Fruit fly (Drosophila melanogaster) whole organism, embryonic: Measurements from ENCODE around the gene CG7408.

Experiments used
- Aef1 ChIP-seq: fragments of 200-800 bp; sonication (Bioruptor generic); IDR thresholded peaks from 3 replicates; pipeline ENCODE4 v1.3.6; 2022; ENCODE audit warnings: missing biosample characterization, missing genetic modification characterization
- C15 ChIP-seq: fragments of 200-800 bp; sonication (Bioruptor generic); IDR thresholded peaks from 3 replicates; pipeline ENCODE4 v1.3.6; 2022; ENCODE audit warnings: missing biosample characterization, missing genetic modification characterization
- CG10366 ChIP-seq: fragments of 200-800 bp; sonication (Bioruptor generic); IDR thresholded peaks from 2 replicates; pipeline ENCODE4 v1.3.6; 2022; ENCODE audit warnings: missing biosample characterization, missing genetic modification characterization
- CG14667 ChIP-seq: fragments of 200-800 bp; sonication (Bioruptor generic); IDR thresholded peaks from 2 replicates; pipeline ENCODE4 v1.3.6; 2022; ENCODE audit warnings: missing biosample characterization, missing genetic modification characterization
- CG15514 ChIP-seq: fragments of 200-800 bp; sonication (Bioruptor generic); optimal IDR thresholded peaks from 3 replicates; lab custom pipeline; 2017; ENCODE audit warnings: missing biosample characterization, missing genetic modification characterization, mild to moderate bottlenecking, moderate library complexity, missing genetic modification reagents
- CG15696 ChIP-seq: fragments of 200-800 bp; sonication (Bioruptor generic); optimal IDR thresholded peaks from 2 replicates; lab custom pipeline; 2019; ENCODE audit warnings: missing biosample characterization, mild to moderate bottlenecking, missing genetic modification characterization, moderate library complexity
- CG18262 ChIP-seq: fragments of 200-800 bp; optimal IDR thresholded peaks from 3 replicates; lab custom pipeline; 2019; ENCODE audit warnings: missing biosample characterization, mild to moderate bottlenecking, missing genetic modification characterization, moderate library complexity
- CG1832 ChIP-seq: fragments of 200-800 bp; sonication (Bioruptor generic); optimal IDR thresholded peaks from 2 replicates; lab custom pipeline; 2017; ENCODE audit warnings: missing biosample characterization, mild to moderate bottlenecking, missing genetic modification characterization, inconsistent platforms
- CG18476 ChIP-seq: fragments of 200-800 bp; sonication (Bioruptor generic); optimal IDR thresholded peaks from 2 replicates; lab custom pipeline; 2016; ENCODE audit warnings: missing biosample characterization, mild to moderate bottlenecking, missing genetic modification characterization
- CG2678 ChIP-seq: fragments of 200-800 bp; sonication (Bioruptor generic); optimal IDR thresholded peaks from 3 replicates; lab custom pipeline; 2019; ENCODE audit warnings: missing biosample characterization, mild to moderate bottlenecking, missing genetic modification characterization, moderate library complexity
- CG30431 ChIP-seq: fragments of 200-800 bp; sonication (Bioruptor generic); optimal IDR thresholded peaks from 2 replicates; lab custom pipeline; 2017; ENCODE audit warnings: missing biosample characterization, missing genetic modification characterization
- CG31365 ChIP-seq: fragments of 200-800 bp; sonication (Bioruptor generic); optimal IDR thresholded peaks from 2 replicates; lab custom pipeline; 2018; ENCODE audit warnings: missing biosample characterization, mild to moderate bottlenecking, missing genetic modification characterization
- CG4282 ChIP-seq: fragments of 200-800 bp; sonication (Bioruptor generic); optimal IDR thresholded peaks from 2 replicates; lab custom pipeline; 2016; ENCODE audit warnings: missing biosample characterization, missing genetic modification characterization
- CG43689 ChIP-seq: fragments of 200-800 bp; sonication (Bioruptor generic); IDR thresholded peaks from 2 replicates; pipeline ENCODE4 v1.3.6; 2022; ENCODE audit warnings: missing biosample characterization, missing genetic modification characterization
- CG6813 ChIP-seq: fragments of 200-800 bp; sonication (Bioruptor generic); optimal IDR thresholded peaks from 2 replicates; lab custom pipeline; 2017; ENCODE audit warnings: missing biosample characterization, missing genetic modification characterization, mild to moderate bottlenecking, moderate library complexity, missing genetic modification reagents
- CG7745 ChIP-seq: fragments of 200-800 bp; sonication (Bioruptor generic); optimal IDR thresholded peaks from 2 replicates; lab custom pipeline; 2018; ENCODE audit warnings: missing biosample characterization, mild to moderate bottlenecking, missing genetic modification characterization, moderate library complexity
- CG9876 ChIP-seq: fragments of 200-800 bp; sonication (Bioruptor generic); optimal IDR thresholded peaks from 2 replicates; lab custom pipeline; 2016; ENCODE audit warnings: missing biosample characterization, missing genetic modification characterization
- Deaf1 ChIP-seq: fragments of 200-800 bp; optimal IDR thresholded peaks from 3 replicates; lab custom pipeline; 2019; ENCODE audit warnings: missing biosample characterization, mild to moderate bottlenecking, missing genetic modification characterization, moderate library complexity
- Dfd ChIP-seq, 2 experiments: fragments of >200 bp; optimal IDR thresholded peaks; 2 replicates each; lab custom pipeline; 2017; ENCODE audit warnings: missing biosample characterization in 2 of 2, missing genetic modification characterization in 2 of 2
- Doc2 ChIP-seq: fragments of 200-800 bp; sonication (Bioruptor generic); IDR thresholded peaks from 2 replicates; pipeline ENCODE4 v1.3.6; 2022; ENCODE audit warnings: missing biosample characterization, missing genetic modification characterization
- HLH4C ChIP-seq: fragments of 200-800 bp; sonication (Bioruptor generic); IDR thresholded peaks from 3 replicates; pipeline ENCODE4 v1.3.6; 2022; ENCODE audit warnings: missing biosample characterization, missing genetic modification characterization; ENCODE audit not compliant: partially characterized antibody
- Hey ChIP-seq: fragments of 200-800 bp; sonication (Bioruptor generic); optimal IDR thresholded peaks from 3 replicates; lab custom pipeline; 2018; ENCODE audit warnings: missing biosample characterization, mild to moderate bottlenecking, missing genetic modification characterization
- MESR4 ChIP-seq: fragments of 200-800 bp; sonication (Bioruptor generic); optimal IDR thresholded peaks from 2 replicates; lab custom pipeline; 2018; ENCODE audit warnings: missing biosample characterization, mild to moderate bottlenecking, missing genetic modification characterization, moderate library complexity
- NC2α ChIP-seq: fragments of 200-800 bp; sonication (Bioruptor generic); optimal IDR thresholded peaks from 2 replicates; lab custom pipeline; 2016; ENCODE audit warnings: missing biosample characterization, missing genetic modification characterization
- Sry-δ ChIP-seq: fragments of 200-800 bp; sonication (Bioruptor generic); optimal IDR thresholded peaks from 2 replicates; lab custom pipeline; 2016; ENCODE audit warnings: missing biosample characterization, missing genetic modification characterization
- ab ChIP-seq: fragments of 200-800 bp; sonication (Bioruptor generic); optimal IDR thresholded peaks from 2 replicates; lab custom pipeline; 2016; ENCODE audit warnings: missing biosample characterization, missing genetic modification characterization
- abd-A ChIP-seq: fragments of 200-800 bp; sonication (Bioruptor generic); optimal IDR thresholded peaks from 3 replicates; lab custom pipeline; 2019; ENCODE audit warnings: missing biosample characterization, mild to moderate bottlenecking, missing genetic modification characterization, moderate library complexity
- al ChIP-seq: fragments of 200-800 bp; sonication (Bioruptor generic); IDR thresholded peaks from 2 replicates; pipeline ENCODE4 v1.3.6; 2022; ENCODE audit warnings: missing biosample characterization, missing genetic modification characterization
- cas ChIP-seq: fragments of 200-800 bp; sonication (Bioruptor generic); IDR thresholded peaks from 2 replicates; pipeline ENCODE4 v1.3.6; 2022; ENCODE audit warnings: missing biosample characterization, missing genetic modification characterization
- chinmo ChIP-seq: fragments of 200-800 bp; sonication (Bioruptor generic); IDR thresholded peaks from 4 replicates; pipeline ENCODE4 v1.3.6; 2022; ENCODE audit warnings: missing biosample characterization, missing genetic modification characterization; ENCODE audit not compliant: partially characterized antibody
- crol ChIP-seq: fragments of 200-800 bp; sonication (Bioruptor generic); IDR thresholded peaks from 2 replicates; pipeline ENCODE4 v1.3.6; 2022; ENCODE audit warnings: missing biosample characterization, missing genetic modification characterization
- dysf ChIP-seq: fragments of 200-800 bp; sonication (Bioruptor generic); IDR thresholded peaks from 3 replicates; pipeline ENCODE4 v1.3.6; 2022; ENCODE audit warnings: missing biosample characterization, missing genetic modification characterization
- ems ChIP-seq: fragments of 200-800 bp; sonication (Bioruptor generic); optimal IDR thresholded peaks from 3 replicates; lab custom pipeline; 2016; ENCODE audit warnings: missing biosample characterization, missing genetic modification characterization
- fd102C ChIP-seq: fragments of 200-800 bp; sonication (Bioruptor generic); optimal IDR thresholded peaks from 2 replicates; lab custom pipeline; 2018; ENCODE audit warnings: missing biosample characterization, mild to moderate bottlenecking, missing genetic modification characterization, moderate library complexity
- fu2 ChIP-seq: fragments of 200-800 bp; sonication (Bioruptor generic); optimal IDR thresholded peaks from 2 replicates; lab custom pipeline; 2016; ENCODE audit warnings: missing biosample characterization, missing genetic modification characterization
- gsb-n ChIP-seq: fragments of 200-800 bp; sonication (Bioruptor generic); optimal IDR thresholded peaks from 3 replicates; lab custom pipeline; 2018; ENCODE audit warnings: missing biosample characterization, mild to moderate bottlenecking, missing genetic modification characterization
- hb ChIP-seq: fragments of 200-800 bp; sonication (Bioruptor generic); IDR thresholded peaks from 3 replicates; pipeline ENCODE4 v1.3.6; 2022; ENCODE audit warnings: missing biosample characterization, missing genetic modification characterization; ENCODE audit not compliant: partially characterized antibody
- hbn ChIP-seq: fragments of 200-800 bp; sonication (Bioruptor generic); IDR thresholded peaks from 2 replicates; pipeline ENCODE4 v1.3.6; 2022; ENCODE audit warnings: missing biosample characterization, missing genetic modification characterization; ENCODE audit not compliant: partially characterized antibody
- her ChIP-seq: fragments of 200-800 bp; sonication (Bioruptor generic); optimal IDR thresholded peaks from 2 replicates; lab custom pipeline; 2016; ENCODE audit warnings: missing biosample characterization, missing genetic modification characterization
- nom ChIP-seq: fragments of 200-800 bp; sonication (Bioruptor generic); optimal IDR thresholded peaks from 2 replicates; lab custom pipeline; 2017; ENCODE audit warnings: missing biosample characterization, missing genetic modification characterization, mild to moderate bottlenecking, moderate library complexity, missing genetic modification reagents
- pb ChIP-seq: fragments of 200-800 bp; sonication (Bioruptor generic); optimal IDR thresholded peaks from 3 replicates; lab custom pipeline; 2016; ENCODE audit warnings: missing biosample characterization, missing genetic modification characterization
- pum ChIP-seq: fragments of 200-800 bp; sonication (Bioruptor generic); optimal IDR thresholded peaks from 2 replicates; lab custom pipeline; 2016; ENCODE audit warnings: missing biosample characterization, missing genetic modification characterization
- pzg ChIP-seq: fragments of 200-800 bp; sonication (Bioruptor generic); optimal IDR thresholded peaks from 3 replicates; lab custom pipeline; 2018; ENCODE audit warnings: missing biosample characterization, mild to moderate bottlenecking, missing genetic modification characterization, moderate library complexity
- ranshi ChIP-seq: fragments of 200-800 bp; sonication (Bioruptor generic); IDR thresholded peaks from 2 replicates; pipeline ENCODE4 v1.3.6; 2022; ENCODE audit warnings: missing biosample characterization, missing genetic modification characterization
- rib ChIP-seq: fragments of 200-800 bp; sonication (Bioruptor generic); IDR thresholded peaks from 2 replicates; pipeline ENCODE4 v1.3.6; 2022; ENCODE audit warnings: missing biosample characterization, missing genetic modification characterization
- sc ChIP-seq, 3 experiments: fragments of >200 bp in 2 of 3; fragments of 200-800 bp in 1 of 3; sonication (Bioruptor generic) in 1 of 3; optimal IDR thresholded peaks; 2 replicates in 2 of 3; 3 replicates in 1 of 3; lab custom pipeline; 2017; ENCODE audit warnings: mild to moderate bottlenecking in 1 of 3, missing biosample characterization in 1 of 3, missing genetic modification characterization in 1 of 3, missing genetic modification reagents in 1 of 3
- sim ChIP-seq: fragments of 200-800 bp; sonication (Bioruptor generic); IDR thresholded peaks from 2 replicates; pipeline ENCODE4 v1.3.6; 2022; ENCODE audit warnings: missing biosample characterization, missing genetic modification characterization
- slou ChIP-seq: fragments of 200-800 bp; sonication (Bioruptor generic); optimal IDR thresholded peaks from 3 replicates; lab custom pipeline; 2016; ENCODE audit warnings: missing biosample characterization, missing genetic modification characterization
- usp ChIP-seq: fragments of >200 bp; optimal IDR thresholded peaks from 2 replicates; lab custom pipeline; 2017; ENCODE audit warnings: missing biosample characterization, missing genetic modification characterization
- yki ChIP-seq: fragments of >200 bp; optimal IDR thresholded peaks from 3 replicates; lab custom pipeline; 2018

CG7408 gene

DNA sequence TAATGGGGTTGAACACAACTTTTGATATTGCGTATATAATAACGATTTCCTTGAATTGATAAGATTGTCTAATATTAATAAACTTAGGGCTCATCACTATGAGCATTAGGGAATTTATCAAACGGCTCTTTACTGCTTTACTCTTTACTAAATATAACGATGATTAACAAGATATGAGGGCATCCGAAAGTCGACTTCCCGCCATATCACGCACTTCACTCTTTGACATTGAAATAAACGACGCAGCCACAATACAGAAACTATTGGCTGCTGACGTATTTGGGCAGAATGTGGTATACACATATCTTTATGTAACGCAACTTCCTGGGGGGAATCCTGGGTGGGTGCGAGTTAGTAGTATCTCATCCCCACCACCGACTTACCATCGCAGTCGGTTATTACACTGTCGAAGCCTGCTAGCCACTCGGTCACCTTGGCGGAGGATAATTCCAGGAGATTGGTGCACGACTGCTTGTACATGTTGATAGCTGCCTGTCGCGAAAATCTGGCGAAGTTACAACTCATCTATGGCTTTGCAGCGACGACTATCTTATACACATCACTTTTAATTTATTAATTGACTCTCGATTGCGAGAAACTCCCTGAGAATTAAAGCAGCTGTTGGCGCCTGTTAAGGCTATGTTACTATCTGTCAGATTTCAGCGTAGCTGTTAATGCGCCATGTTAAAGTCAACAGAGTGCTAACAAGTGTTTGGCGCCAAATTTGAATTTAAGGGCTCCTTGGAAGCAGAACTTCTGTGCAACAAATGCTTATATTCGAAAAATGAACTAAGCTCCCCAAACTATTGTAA, 35.8 kb upstream of the CG7408 start, which contains the start of gene CG5567 (continued):
- no peak for TF ChIP-seq sc (optimal IDR thresholded peaks at IDR 0.05; lab: Kevin White, UChicago)
- TF ChIP-seq sc (GFP tag; optimal IDR thresholded peaks at IDR 0.05; lab: Kevin White, UChicago), result no peak
- peak; percentile 54 for TF ChIP-seq Deaf1 (tag; lab: Kevin White, UChicago)
- no peak for TF ChIP-seq CG7745 (tag; lab: Kevin White, UChicago)
- TF ChIP-seq pum, result no peak
- no peak for TF ChIP-seq CG15696 (tag; lab: Kevin White, UChicago)
- no peak for TF ChIP-seq usp (GFP tag; lab: Kevin White, UChicago)
- TF ChIP-seq ems (GFP tag; lab: Kevin White, UChicago), result no peak
- no peak for TF ChIP-seq ab (GFP tag; lab: Kevin White, UChicago)
- no peak for TF ChIP-seq fu2 (GFP tag; lab: Kevin White, UChicago)
- TF ChIP-seq CG10366 (GFP tag; lab: Robert Waterston, UW), result no peak
- TF ChIP-seq yki, result no peak
- TF ChIP-seq ranshi (GFP tag; lab: Robert Waterston, UW), result peak; percentile 38; the same call in 1 of the 2 replicates
- TF ChIP-seq pb (GFP tag; lab: Kevin White, UChicago), result no peak
- no peak for TF ChIP-seq CG14667 (GFP tag; lab: Robert Waterston, UW)
- no peak for TF ChIP-seq Aef1
- TF ChIP-seq her (GFP tag; lab: Kevin White, UChicago), result no peak
- TF ChIP-seq NC2α, result no peak
- TF ChIP-seq abd-A (tag; lab: Kevin White, UChicago), result no peak
- TF ChIP-seq pzg (GFP tag; lab: Kevin White, UChicago), result peak; percentile 30
- 0 out of 2 replicates have a peak, but pooled peaks have one; percentile 21 for TF ChIP-seq rib (GFP tag; lab: Robert Waterston, UW)
- TF ChIP-seq C15 (GFP tag; lab: Robert Waterston, UW), result no peak
- no peak for TF ChIP-seq CG9876
- no peak for TF ChIP-seq CG31365 (tag; lab: Kevin White, UChicago)
- TF ChIP-seq Doc2, result no peak
- TF ChIP-seq hb (GFP tag; lab: Robert Waterston, UW), result no peak
- TF ChIP-seq sim (GFP tag; lab: Robert Waterston, UW), result no peak
- TF ChIP-seq Sry-δ (GFP tag; lab: Kevin White, UChicago), result no peak
- TF ChIP-seq Dfd (GFP tag; optimal IDR thresholded peaks at IDR 0.05; lab: Kevin White, UChicago), result no peak
- no peak for TF ChIP-seq fd102C (GFP tag; lab: Kevin White, UChicago)
- TF ChIP-seq Hey (tag; lab: Kevin White, UChicago), result no peak
- TF ChIP-seq slou (GFP tag; lab: Kevin White, UChicago), result no peak
- no peak for TF ChIP-seq HLH4C
- no peak for TF ChIP-seq hbn (GFP tag; lab: Robert Waterston, UW)
- TF ChIP-seq al (GFP tag; lab: Robert Waterston, UW), result no peak
- 0 out of 4 replicates have a peak, but pooled peaks have one; percentile 51 for TF ChIP-seq chinmo (GFP tag; lab: Robert Waterston, UW)
- no peak for TF ChIP-seq nom (GFP tag; lab: Kevin White, UChicago)
- TF ChIP-seq CG30431 (GFP tag; lab: Kevin White, UChicago), result no peak
- TF ChIP-seq CG15514, result no peak
- TF ChIP-seq CG2678 (tag; lab: Kevin White, UChicago), result peak; percentile 32
- TF ChIP-seq CG4282 (GFP tag; lab: Kevin White, UChicago), result no peak
- no peak for TF ChIP-seq cas
- TF ChIP-seq dysf, result peak; percentile 38; the same call in 1 of the 3 replicates
- peak; percentile 74 for TF ChIP-seq MESR4 (GFP tag; lab: Kevin White, UChicago)
- TF ChIP-seq CG6813 (GFP tag; lab: Kevin White, UChicago), result no peak
- no peak for TF ChIP-seq gsb-n (tag; lab: Kevin White, UChicago)
- TF ChIP-seq CG18262, result no peak
- no peak for TF ChIP-seq crol (GFP tag; lab: Robert Waterston, UW)
- TF ChIP-seq CG43689 (GFP tag; lab: Robert Waterston, UW), result no peak
- no peak for TF ChIP-seq CG18476 (GFP tag; lab: Kevin White, UChicago)
- no peak for TF ChIP-seq CG1832 (GFP tag; lab: Kevin White, UChicago)
